Fruit fly (Drosophila melanogaster): ENCODE measurements around the gene CG5131.

CG5131 gene

DNA sequence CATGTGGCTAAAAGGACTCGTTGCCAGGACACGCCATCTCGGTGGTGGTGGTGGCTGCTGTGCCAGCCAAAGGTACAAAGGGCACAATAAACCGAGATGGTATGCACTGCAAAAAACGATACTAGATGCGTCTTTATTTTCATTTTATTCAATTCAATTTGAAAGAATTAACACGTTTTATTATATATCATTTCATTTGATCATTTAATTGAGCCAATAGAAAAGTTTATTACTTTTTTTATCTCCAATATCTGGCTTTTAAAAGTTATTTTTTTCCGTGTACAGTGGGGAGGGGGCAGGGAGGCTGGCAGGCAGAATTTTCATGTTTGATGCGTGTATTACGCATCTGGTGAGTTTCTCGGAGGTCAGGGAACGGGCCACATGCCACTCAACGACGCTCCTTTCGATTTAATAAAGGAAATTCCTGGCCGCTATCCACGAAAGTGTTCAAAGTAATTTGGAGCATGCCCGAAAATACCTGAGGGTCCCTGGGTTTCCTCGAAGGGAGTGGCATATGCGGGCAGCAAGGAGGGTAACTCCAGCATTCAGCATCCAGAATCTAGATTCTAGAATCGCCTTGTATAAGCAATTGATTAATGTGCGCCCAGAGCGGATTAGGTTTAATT, 29.9 kb downstream of the CG5131 start (continued):
- TF ChIP-seq pros (GFP tag; optimal IDR thresholded peaks at IDR 0.05) (peak; percentile 88), MESR4 (GFP tag; optimal IDR thresholded peaks at IDR 0.05) (peak; percentile 4), TFAM (GFP tag; optimal IDR thresholded peaks at IDR 0.05) (peak; percentile 73), kah (GFP tag; optimal IDR thresholded peaks at IDR 0.05) (peak; percentile 79), Fer2 (tag; optimal IDR thresholded peaks at IDR 0.05) (peak; percentile 88), lilli (GFP tag; optimal IDR thresholded peaks at IDR 0.05) (peak; percentile 76), CG15269 (tag; optimal IDR thresholded peaks at IDR 0.05) (peak; percentile 87), CG8765 (GFP tag; IDR thresholded peaks at IDR 0.05) (peak; percentile 78), bigmax (GFP tag; optimal IDR thresholded peaks at IDR 0.05) (no peak), B-H1 (GFP tag; IDR thresholded peaks at IDR 0.05) (peak; percentile 77), CTCF (GFP tag; optimal IDR thresholded peaks at IDR 0.05) (peak; percentile 19), CG17385 (GFP tag; optimal IDR thresholded peaks at IDR 0.05) (peak; percentile 85), Hand (GFP tag; optimal IDR thresholded peaks at IDR 0.05) (peak; percentile 83), Sox100B (GFP tag; optimal IDR thresholded peaks at IDR 0.05) (peak; percentile 85), HLH4C (GFP tag; IDR thresholded peaks at IDR 0.05; ENCODE audit: partially characterized antibody) (no peak), stwl (tag; optimal IDR thresholded peaks at IDR 0.05) (peak; percentile 51), CG8478 (optimal IDR thresholded peaks at IDR 0.05) (no peak), CG1024 (GFP tag; IDR thresholded peaks at IDR 0.05) (peak; percentile 56), CG4707 (GFP tag; optimal IDR thresholded peaks at IDR 0.05) (peak; percentile 72), CG14965 (GFP tag; optimal IDR thresholded peaks at IDR 0.05; ENCODE audit: borderline replicate concordance) (peak; percentile 4), repo (GFP tag; optimal IDR thresholded peaks at IDR 0.05) (peak; percentile 60), CG9876 (GFP tag; optimal IDR thresholded peaks at IDR 0.05) (peak; percentile 30), da (GFP tag; optimal IDR thresholded peaks at IDR 0.05) (peak; percentile 40), dan (GFP tag; IDR thresholded peaks at IDR 0.05) (peak; percentile 27; the same call in 1 of the 2 replicates), insv (GFP tag; optimal IDR thresholded peaks at IDR 0.05) (peak in 1 of 2 experiments; percentile 48), CG3281 (GFP tag; optimal IDR thresholded peaks at IDR 0.05) (peak; percentile 81), Atf-2 (GFP tag; optimal IDR thresholded peaks at IDR 0.05) (peak; percentile 60), ham (GFP tag; IDR thresholded peaks at IDR 0.05) (no peak), luna (GFP tag; optimal IDR thresholded peaks at IDR 0.05) (no peak), CG7963 (GFP tag; IDR thresholded peaks at IDR 0.05; ENCODE audit: partially characterized antibody) (no peak), CG5953 (GFP tag; IDR thresholded peaks at IDR 0.05) (0 out of 2 replicates have a peak, but pooled peaks have one; percentile 23), CG10366 (GFP tag; IDR thresholded peaks at IDR 0.05) (peak; percentile 64), knrl (GFP tag; IDR thresholded peaks at IDR 0.05; ENCODE audit: partially characterized antibody) (no peak), fd3F (GFP tag; optimal IDR thresholded peaks at IDR 0.05) (peak; percentile 48), br (optimal IDR thresholded peaks at IDR 0.05) (no peak), tgo (GFP tag; IDR thresholded peaks at IDR 0.05) (peak; percentile 86), E2f1 (GFP tag; IDR thresholded peaks at IDR 0.05) (peak; percentile 79), tx (GFP tag; optimal IDR thresholded peaks at IDR 0.05) (peak; percentile 32), Eip74EF (GFP tag; optimal IDR thresholded peaks at IDR 0.05) (peak in 1 of 2 experiments; percentile 78), Blimp-1 (GFP tag; optimal IDR thresholded peaks at IDR 0.05) (peak; percentile 90), HLH3B (GFP tag; IDR thresholded peaks at IDR 0.05) (peak; percentile 83), B-H2 (GFP tag; optimal IDR thresholded peaks at IDR 0.05) (no peak), HmgD (GFP tag; optimal IDR thresholded peaks at IDR 0.05) (no peak), CG17359 (tag; optimal IDR thresholded peaks at IDR 0.05) (peak; percentile 91), CG8089 (GFP tag; optimal IDR thresholded peaks at IDR 0.05) (peak; percentile 58), Max (GFP tag; optimal IDR thresholded peaks at IDR 0.05) (peak; percentile 63), CG14860 (GFP tag; IDR thresholded peaks at IDR 0.05; ENCODE audit: partially characterized antibody) (no peak), CG8281 (tag; optimal IDR thresholded peaks at IDR 0.05) (peak; percentile 70), nerfin-1 (tag; optimal IDR thresholded peaks at IDR 0.05) (peak; percentile 87), CG9797 (GFP tag; optimal IDR thresholded peaks at IDR 0.05) (peak; percentile 12)
